Fruit fly (Drosophila melanogaster) whole organism, adult: ENCODE measurements around the gene Mekk1.

ENCODE experiments used
- CG11617 ChIP-seq: fragments of 200-800 bp; sonication (Bioruptor generic); optimal IDR thresholded peaks from 2 replicates; lab custom pipeline; 2017; ENCODE audit warnings: mild to moderate bottlenecking, missing biosample characterization, missing genetic modification reagents, missing genetic modification characterization
- CG12768 ChIP-seq: fragments of 200-800 bp; sonication (Bioruptor generic); optimal IDR thresholded peaks from 2 replicates; lab custom pipeline; 2017; ENCODE audit warnings: missing biosample characterization, missing genetic modification characterization, mild to moderate bottlenecking, moderate library complexity, missing genetic modification reagents
- CG14711 ChIP-seq: fragments of 200-800 bp; sonication (Bioruptor generic); optimal IDR thresholded peaks from 2 replicates; lab custom pipeline; 2018; ENCODE audit warnings: missing biosample characterization, mild to moderate bottlenecking, missing genetic modification characterization, moderate library complexity
- CG1620 ChIP-seq: fragments of 200-800 bp; sonication (Bioruptor generic); optimal IDR thresholded peaks from 2 replicates; lab custom pipeline; 2016; ENCODE audit warnings: missing biosample characterization, missing genetic modification characterization
- CG33017 ChIP-seq: fragments of 200-800 bp; sonication (Bioruptor generic); optimal IDR thresholded peaks from 2 replicates; lab custom pipeline; 2018; ENCODE audit warnings: missing biosample characterization, mild to moderate bottlenecking, missing genetic modification characterization, moderate library complexity
- CG5204 ChIP-seq: fragments of 200-800 bp; sonication (Bioruptor generic); optimal IDR thresholded peaks from 2 replicates; lab custom pipeline; 2016; ENCODE audit warnings: missing biosample characterization, missing genetic modification characterization
- CG7045 ChIP-seq: fragments of 200-800 bp; sonication (Bioruptor generic); optimal IDR thresholded peaks from 2 replicates; lab custom pipeline; 2017; ENCODE audit warnings: missing biosample characterization, mild to moderate bottlenecking, missing genetic modification characterization
- CG7101 ChIP-seq: fragments of 200-800 bp; sonication (Bioruptor generic); optimal IDR thresholded peaks from 2 replicates; lab custom pipeline; 2018; ENCODE audit warnings: missing biosample characterization, mild to moderate bottlenecking, missing genetic modification characterization, moderate library complexity
- Clk ChIP-seq: fragments of 200-800 bp; sonication (Bioruptor generic); optimal IDR thresholded peaks from 2 replicates; lab custom pipeline; 2017; ENCODE audit warnings: missing biosample characterization, missing genetic modification characterization
- Crg-1 ChIP-seq: fragments of 200-800 bp; sonication (Bioruptor generic); optimal IDR thresholded peaks from 2 replicates; lab custom pipeline; 2016; ENCODE audit warnings: missing biosample characterization, missing genetic modification characterization
- Hr96 ChIP-seq: fragments of 200-800 bp; sonication (Bioruptor generic); optimal IDR thresholded peaks from 2 replicates; lab custom pipeline; 2016; ENCODE audit warnings: missing biosample characterization, missing genetic modification characterization
- Mnt ChIP-seq: fragments of 200-800 bp; sonication (Bioruptor generic); optimal IDR thresholded peaks from 2 replicates; lab custom pipeline; 2016; ENCODE audit warnings: missing biosample characterization, mild to moderate bottlenecking, missing genetic modification characterization
- bab1 ChIP-seq: fragments of 200-800 bp; sonication (Bioruptor generic); optimal IDR thresholded peaks from 3 replicates; lab custom pipeline; 2019; ENCODE audit warnings: missing biosample characterization, mild to moderate bottlenecking, missing genetic modification characterization, moderate library complexity
- cic ChIP-seq: fragments of 200-800 bp; sonication (Bioruptor generic); optimal IDR thresholded peaks from 2 replicates; lab custom pipeline; 2017; ENCODE audit warnings: missing biosample characterization, mild to moderate bottlenecking, missing genetic modification characterization, moderate library complexity
- cnc ChIP-seq, 2 experiments: fragments of >200 bp; optimal IDR thresholded peaks; 2 replicates each; lab custom pipeline; 2017
- kay ChIP-seq: fragments of 200-800 bp; sonication (Bioruptor generic); peaks from one replicate; lab custom pipeline; 2016; ENCODE audit warnings: missing biosample characterization, missing genetic modification characterization, borderline replicate concordance
- ovo ChIP-seq: fragments of 200-800 bp; sonication (Bioruptor generic); optimal IDR thresholded peaks from 2 replicates; lab custom pipeline; 2016; ENCODE audit warnings: missing biosample characterization, missing genetic modification characterization
- pad ChIP-seq: fragments of 200-800 bp; sonication (Bioruptor generic); optimal IDR thresholded peaks from 3 replicates; lab custom pipeline; 2017; ENCODE audit warnings: missing biosample characterization, missing genetic modification characterization, mild to moderate bottlenecking, moderate library complexity, missing genetic modification reagents
- tj ChIP-seq: fragments of 200-800 bp; sonication (Bioruptor generic); optimal IDR thresholded peaks from 3 replicates; lab custom pipeline; 2017; ENCODE audit warnings: missing biosample characterization, mild to moderate bottlenecking, missing genetic modification characterization, moderate library complexity
- toe ChIP-seq: fragments of 200-800 bp; sonication (Bioruptor generic); optimal IDR thresholded peaks from 2 replicates; lab custom pipeline; 2016; ENCODE audit warnings: missing biosample characterization, missing genetic modification characterization

Mekk1 gene

dm6 chr3R:18783191-18783590, 39.8 kb upstream of the Mekk1 start:
- no peak for TF ChIP-seq Mnt (GFP tag; lab: Kevin White, UChicago)
- no peak for TF ChIP-seq kay (GFP tag; lab: Kevin White, UChicago)
- TF ChIP-seq tj, result no peak
- no peak for TF ChIP-seq cnc (optimal IDR thresholded peaks at IDR 0.05; lab: Kevin White, UChicago)
- no peak for TF ChIP-seq CG1620 (GFP tag; lab: Kevin White, UChicago)
- TF ChIP-seq cic (GFP tag; lab: Kevin White, UChicago), result no peak

DNA sequence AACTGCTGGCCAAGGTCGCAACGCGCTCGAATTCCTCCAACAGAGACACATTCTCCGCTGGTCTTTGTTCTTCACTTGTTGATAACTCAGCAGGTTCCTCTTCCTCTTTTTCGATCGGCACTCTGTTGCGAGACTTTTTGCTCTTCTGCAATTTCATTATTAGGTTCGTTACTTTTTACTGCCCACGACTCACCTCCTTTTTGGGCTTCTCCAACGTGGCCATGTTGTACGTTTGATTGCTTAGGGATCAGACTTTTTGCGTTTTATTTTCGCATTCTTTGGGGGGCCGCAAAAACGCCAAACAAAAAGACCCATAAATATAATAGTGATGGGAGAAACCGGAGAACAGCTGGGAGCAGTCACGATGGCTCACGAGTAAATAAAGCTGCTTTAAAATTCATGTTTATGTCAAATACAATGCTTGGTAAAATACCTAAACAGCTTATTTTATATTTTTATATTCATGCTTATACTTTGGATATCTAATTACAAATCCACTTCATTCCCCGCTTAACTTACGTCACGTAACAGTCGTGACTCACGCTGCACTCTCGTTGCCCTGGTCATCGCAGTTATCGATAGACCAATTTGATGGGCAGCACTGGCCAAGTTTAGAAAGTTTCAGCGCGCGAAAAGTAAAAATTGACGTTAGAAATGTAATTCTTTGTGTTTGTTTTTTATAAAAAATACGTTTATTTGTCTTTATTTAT, 15.3 kb upstream of the Mekk1 start, which contains the start of gene Epg5:
TSS of gene Epg5 (minus strand) at position 326 of the 710 bp plus-strand sequence.
- peak; percentile 76 for TF ChIP-seq Crg-1 (GFP tag; lab: Kevin White, UChicago)
- peak; percentile 47 for TF ChIP-seq CG12768
- TF ChIP-seq CG7045 (GFP tag; lab: Kevin White, UChicago), result peak; percentile 71
- TF ChIP-seq CG33017 (tag; lab: Kevin White, UChicago), result peak; percentile 61
- peak; percentile 59 for TF ChIP-seq tj
- TF ChIP-seq pad, result peak; percentile 45
- TF ChIP-seq Clk (GFP tag; lab: Kevin White, UChicago), result peak; percentile 16
- peak; percentile 70 for TF ChIP-seq CG11617
- no peak for TF ChIP-seq kay (GFP tag; lab: Kevin White, UChicago)
- TF ChIP-seq CG5204, result peak; percentile 78
- peak; percentile 87 for TF ChIP-seq toe
- peak; percentile 17 for TF ChIP-seq cic (GFP tag; lab: Kevin White, UChicago)
- TF ChIP-seq ovo, result peak; percentile 26
- peak; percentile 78 for TF ChIP-seq bab1 (GFP tag; lab: Kevin White, UChicago)
- no peak for TF ChIP-seq cnc (optimal IDR thresholded peaks at IDR 0.05; lab: Kevin White, UChicago)
- TF ChIP-seq CG14711 (tag; lab: Kevin White, UChicago), result peak; percentile 64
- peak; percentile 80 for TF ChIP-seq CG1620 (GFP tag; lab: Kevin White, UChicago)
- TF ChIP-seq CG7101 (tag; lab: Kevin White, UChicago), result peak; percentile 65
- peak; percentile 75 for TF ChIP-seq Hr96 (GFP tag; lab: Kevin White, UChicago)
- peak; percentile 66 for TF ChIP-seq Mnt (GFP tag; lab: Kevin White, UChicago)

DNA sequence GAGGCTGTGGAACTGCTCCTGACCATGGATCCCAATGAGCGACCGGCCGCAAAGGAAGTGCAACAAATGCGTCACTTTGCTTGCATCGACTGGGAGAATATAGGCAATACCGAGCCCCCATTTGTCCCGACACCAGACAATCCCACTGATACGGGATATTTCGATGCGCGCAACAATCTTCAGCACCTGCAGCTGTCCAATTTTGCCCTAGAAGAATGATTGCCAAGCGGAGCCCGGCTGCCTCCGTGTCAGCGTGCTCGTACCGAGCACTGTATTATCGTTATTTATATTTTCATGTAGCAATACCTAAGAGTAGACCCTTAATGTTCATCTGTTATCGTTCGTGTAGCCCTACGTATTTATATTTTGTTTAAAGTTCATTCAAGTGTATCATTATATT, 6.4 kb upstream of the Mekk1 start:
- TF ChIP-seq bab1 (GFP tag; lab: Kevin White, UChicago) (no peak), pad (no peak), CG14711 (tag; lab: Kevin White, UChicago) (no peak), CG11617 (no peak), Hr96 (GFP tag; lab: Kevin White, UChicago) (no peak), cnc (optimal IDR thresholded peaks at IDR 0.05; lab: Kevin White, UChicago) (no peak), Clk (GFP tag; lab: Kevin White, UChicago) (no peak), CG7045 (GFP tag; lab: Kevin White, UChicago) (no peak)

DNA sequence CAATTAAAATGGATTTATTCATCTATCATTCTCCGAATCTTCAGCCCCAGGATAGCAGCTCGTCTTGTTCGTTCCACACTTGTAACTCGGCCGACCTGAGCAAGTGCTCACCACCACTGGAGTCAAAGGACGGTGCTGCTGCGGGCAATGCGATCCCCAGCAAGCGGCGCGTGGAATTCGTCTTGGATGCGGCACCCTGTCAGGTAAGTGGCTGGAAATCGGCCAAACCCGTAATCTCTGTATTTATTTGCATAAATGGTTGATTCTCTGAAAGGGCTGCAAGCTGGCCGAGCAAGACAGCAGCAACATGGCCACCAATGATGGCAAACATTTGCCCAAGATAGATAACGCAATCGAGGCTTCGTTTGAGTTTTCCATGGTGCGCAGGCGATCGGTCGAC, 4.7 kb upstream of the Mekk1 start:
- TF ChIP-seq CG33017 (tag; lab: Kevin White, UChicago), result no peak

- TF ChIP-seq CG33017 (tag; lab: Kevin White, UChicago) (peak; percentile 59), CG12768 (peak; percentile 53), ovo (peak; percentile 1), cnc (optimal IDR thresholded peaks at IDR 0.05; lab: Kevin White, UChicago) (no peak), kay (GFP tag; lab: Kevin White, UChicago) (no peak), Crg-1 (GFP tag; lab: Kevin White, UChicago) (peak; percentile 51), toe (peak; percentile 76), pad (peak; percentile 44), Mnt (GFP tag; lab: Kevin White, UChicago) (peak; percentile 55), CG14711 (tag; lab: Kevin White, UChicago) (peak; percentile 78), tj (peak; percentile 47), bab1 (GFP tag; lab: Kevin White, UChicago) (peak; percentile 53), CG5204 (peak; percentile 68), Hr96 (GFP tag; lab: Kevin White, UChicago) (no peak), cic (GFP tag; lab: Kevin White, UChicago) (no peak), Clk (GFP tag; lab: Kevin White, UChicago) (no peak), CG11617 (peak; percentile 78), CG1620 (GFP tag; lab: Kevin White, UChicago) (peak; percentile 72), CG7101 (tag; lab: Kevin White, UChicago) (peak; percentile 81), CG7045 (GFP tag; lab: Kevin White, UChicago) (peak; percentile 70)
Measured at dm6 chr3R:18745961-18746468, 2.6 kb upstream of the Mekk1 start, which contains the start of the genes PGS1 and gwl. TSS of gene PGS1 (minus strand) at chr3R:18746041. TSS of gene gwl (plus strand) at chr3R:18746370.

DNA sequence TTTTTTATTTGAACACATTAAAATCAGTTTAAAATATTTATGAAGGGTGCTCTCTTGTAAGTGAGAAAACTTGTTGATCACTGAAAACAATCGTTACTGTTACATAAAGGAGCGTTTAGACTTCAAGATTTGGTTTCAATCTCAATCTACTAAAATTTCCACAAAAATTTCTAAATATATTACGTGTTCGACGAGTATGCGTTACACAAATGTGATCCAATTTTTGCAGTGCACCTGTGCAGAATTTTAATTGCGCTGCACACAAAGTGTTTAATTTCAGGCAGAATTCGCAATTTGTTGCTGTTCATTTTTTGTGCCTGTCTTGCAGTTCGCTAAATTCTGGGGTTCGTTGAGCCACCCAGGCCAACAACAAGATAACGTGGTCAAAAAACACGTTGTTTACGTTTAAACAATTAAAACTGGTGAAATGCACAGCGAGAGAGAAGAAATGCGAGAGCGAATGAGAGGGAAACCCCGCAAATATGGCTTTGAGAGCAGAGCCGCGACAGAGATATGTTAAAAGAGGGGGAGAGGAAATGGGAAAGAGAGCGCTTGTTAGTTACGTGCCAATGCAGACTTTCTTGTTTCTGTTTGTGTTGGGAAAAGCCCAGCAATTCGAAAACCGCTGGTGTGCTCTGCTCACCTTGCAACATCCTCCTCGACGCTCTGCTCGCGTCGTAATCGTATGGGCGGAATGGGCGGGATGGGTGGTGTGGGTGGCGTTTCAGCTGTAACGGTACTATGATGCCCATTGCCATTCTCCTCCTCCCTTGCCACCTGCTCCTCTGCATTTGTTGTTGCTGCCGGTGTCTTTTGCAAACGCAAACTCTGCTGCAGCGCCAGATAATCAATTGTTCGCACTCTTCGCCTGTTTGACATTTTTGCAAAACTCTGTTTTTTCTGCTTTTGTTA, 780 bp downstream of the Mekk1 start:
- peak; percentile 88 for TF ChIP-seq pad
- TF ChIP-seq CG7101 (tag; lab: Kevin White, UChicago), result peak; percentile 41
- TF ChIP-seq CG12768, result peak; percentile 33
- TF ChIP-seq Mnt (GFP tag; lab: Kevin White, UChicago), result peak; percentile 63
- no peak for TF ChIP-seq Crg-1 (GFP tag; lab: Kevin White, UChicago)
- peak; percentile 97 for TF ChIP-seq tj
- peak; percentile 61 for TF ChIP-seq CG14711 (tag; lab: Kevin White, UChicago)
- peak; percentile 63 for TF ChIP-seq ovo
- no peak for TF ChIP-seq toe
- peak; percentile 22 for TF ChIP-seq CG11617
- no peak for TF ChIP-seq cnc (optimal IDR thresholded peaks at IDR 0.05; lab: Kevin White, UChicago)
- no peak for TF ChIP-seq CG1620 (GFP tag; lab: Kevin White, UChicago)
